Fruit fly (Drosophila melanogaster): Measurements from ENCODE around the gene rdx.

rdx gene

DNA sequence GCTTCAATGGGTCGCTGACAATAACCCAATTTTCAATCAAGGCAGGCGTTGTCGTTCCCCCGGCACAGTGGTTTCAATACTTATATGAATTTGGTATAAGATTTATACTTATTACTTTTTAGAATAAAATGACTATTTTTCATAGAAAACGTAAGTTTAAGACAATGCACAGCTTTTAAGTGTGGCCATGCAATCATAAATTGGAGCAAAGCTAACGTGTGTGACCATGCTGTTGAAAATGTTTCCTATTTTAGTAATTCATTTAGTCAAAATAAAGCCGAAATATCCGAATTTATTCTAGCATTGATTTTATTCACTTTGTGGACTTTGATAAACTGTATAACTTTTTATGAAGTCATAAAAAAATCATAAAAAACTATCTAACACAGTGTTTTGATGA lies 45.2 kb downstream of the rdx start:
- peak; percentile 31 for TF ChIP-seq CG4424 (GFP tag; optimal IDR thresholded peaks at IDR 0.05)
- no peak for TF ChIP-seq CG12769 (tag; optimal IDR thresholded peaks at IDR 0.05)
- TF ChIP-seq CG17568 (GFP tag; optimal IDR thresholded peaks at IDR 0.05), result peak; percentile 0
- TF ChIP-seq CG6175 (GFP tag; IDR thresholded peaks at IDR 0.05), result no peak
- peak; percentile 14 for TF ChIP-seq CG12391 (tag; optimal IDR thresholded peaks at IDR 0.05)
- TF ChIP-seq Abd-B (GFP tag; optimal IDR thresholded peaks at IDR 0.05), result peak; percentile 66
- TF ChIP-seq CG17385 (GFP tag; optimal IDR thresholded peaks at IDR 0.05), result peak; percentile 13
- TF ChIP-seq stwl (tag; optimal IDR thresholded peaks at IDR 0.05), result peak; percentile 51
- TF ChIP-seq CG3838 (GFP tag; optimal IDR thresholded peaks at IDR 0.05), result no peak
- peak; percentile 14 for TF ChIP-seq PHDP (tag; optimal IDR thresholded peaks at IDR 0.05)
- TF ChIP-seq CG11504 (tag; optimal IDR thresholded peaks at IDR 0.05), result peak; percentile 60
- TF ChIP-seq ATbp (GFP tag; optimal IDR thresholded peaks at IDR 0.05), result peak; percentile 9
- no peak for TF ChIP-seq CG7357 (GFP tag; IDR thresholded peaks at IDR 0.05)
- peak; percentile 56 for TF ChIP-seq Oli (tag; optimal IDR thresholded peaks at IDR 0.05)
- TF ChIP-seq unpg (GFP tag; optimal IDR thresholded peaks at IDR 0.05), result peak; percentile 1
- TF ChIP-seq CG12942 (GFP tag; optimal IDR thresholded peaks at IDR 0.05), result no peak
- TF ChIP-seq nmo (GFP tag; optimal IDR thresholded peaks at IDR 0.05), result peak; percentile 39
- peak; percentile 8 for TF ChIP-seq Asciz (GFP tag; optimal IDR thresholded peaks at IDR 0.05)
- peak; percentile 2 for TF ChIP-seq CG10209 (GFP tag; optimal IDR thresholded peaks at IDR 0.05)
- TF ChIP-seq CG15696 (tag; optimal IDR thresholded peaks at IDR 0.05), result no peak
- peak; percentile 50 for TF ChIP-seq gem (tag; optimal IDR thresholded peaks at IDR 0.05)
- no peak for TF ChIP-seq prd (optimal IDR thresholded peaks at IDR 0.05)
- peak; percentile 11; the same call in 1 of the 3 replicates for TF ChIP-seq prd (GFP tag; IDR thresholded peaks at IDR 0.05)
- TF ChIP-seq az2 (GFP tag; optimal IDR thresholded peaks at IDR 0.05), result peak; percentile 15
- no peak for TF ChIP-seq Jarid2 (GFP tag; optimal IDR thresholded peaks at IDR 0.05)
- TF ChIP-seq CG30403 (GFP tag; optimal IDR thresholded peaks at IDR 0.05), result peak; percentile 19
- TF ChIP-seq fd96Cb (tag; optimal IDR thresholded peaks at IDR 0.05), result peak; percentile 29
- peak; percentile 26; the same call in 1 of the 2 replicates for TF ChIP-seq CG31441 (GFP tag; IDR thresholded peaks at IDR 0.05)
- peak; percentile 1 for TF ChIP-seq CG15269 (tag; optimal IDR thresholded peaks at IDR 0.05)
- TF ChIP-seq HLH4C (GFP tag; IDR thresholded peaks at IDR 0.05; ENCODE audit: partially characterized antibody), result no peak
- TF ChIP-seq Ptx1 (GFP tag; IDR thresholded peaks at IDR 0.05), result peak; percentile 30; the same call in 1 of the 2 replicates
- peak; percentile 17 for TF ChIP-seq Hr3 (GFP tag; optimal IDR thresholded peaks at IDR 0.05)
- no peak for TF ChIP-seq ash1 (GFP tag; optimal IDR thresholded peaks at IDR 0.05)
- TF ChIP-seq CG6813 (GFP tag; optimal IDR thresholded peaks at IDR 0.05), result no peak
- peak; percentile 27 for TF ChIP-seq CG10979 (tag; optimal IDR thresholded peaks at IDR 0.05)
- TF ChIP-seq dmrt99B (tag; optimal IDR thresholded peaks at IDR 0.05), result peak; percentile 47
- peak; percentile 26 for TF ChIP-seq D19A (tag; optimal IDR thresholded peaks at IDR 0.05)
- peak; percentile 45 for TF ChIP-seq CG18262 (tag; optimal IDR thresholded peaks at IDR 0.05)
- TF ChIP-seq hkb (optimal IDR thresholded peaks at IDR 0.05), result no peak
- TF ChIP-seq hkb (GFP tag; IDR thresholded peaks at IDR 0.05), result no peak
- peak; percentile 32 for TF ChIP-seq salm (tag; optimal IDR thresholded peaks at IDR 0.05)
- TF ChIP-seq sr (GFP tag; IDR thresholded peaks at IDR 0.05), result no peak
- peak; percentile 54 for TF ChIP-seq Sox102F (GFP tag; optimal IDR thresholded peaks at IDR 0.05)
- peak; percentile 24 for TF ChIP-seq CG7839 (tag; optimal IDR thresholded peaks at IDR 0.05)
- peak; percentile 13 for TF ChIP-seq Ssrp (tag; optimal IDR thresholded peaks at IDR 0.05)
- TF ChIP-seq CG7556 (GFP tag; optimal IDR thresholded peaks at IDR 0.05), result peak; percentile 19
- TF ChIP-seq CG17328 (GFP tag; IDR thresholded peaks at IDR 0.05), result no peak
- TF ChIP-seq eve (GFP tag; optimal IDR thresholded peaks at IDR 0.05), result peak in 1 of 2 experiments; percentile 74
- TF ChIP-seq CG2678 (tag; optimal IDR thresholded peaks at IDR 0.05), result peak; percentile 34
- TF ChIP-seq Bteb2 (GFP tag; optimal IDR thresholded peaks at IDR 0.05), result no peak

Measured in whole organism, embryonic.